Fruit fly (Drosophila melanogaster) whole organism, adult: ENCODE results near the gene CG15892.

Source experiments
- CG11617 ChIP-seq: fragments of 200-800 bp; sonication (Bioruptor generic); optimal IDR thresholded peaks from 2 replicates; lab custom pipeline; 2017; ENCODE audit warnings: mild to moderate bottlenecking, missing biosample characterization, missing genetic modification reagents, missing genetic modification characterization
- CG12768 ChIP-seq: fragments of 200-800 bp; sonication (Bioruptor generic); optimal IDR thresholded peaks from 2 replicates; lab custom pipeline; 2017; ENCODE audit warnings: missing biosample characterization, missing genetic modification characterization, mild to moderate bottlenecking, moderate library complexity, missing genetic modification reagents
- CG14711 ChIP-seq: fragments of 200-800 bp; sonication (Bioruptor generic); optimal IDR thresholded peaks from 2 replicates; lab custom pipeline; 2018; ENCODE audit warnings: missing biosample characterization, mild to moderate bottlenecking, missing genetic modification characterization, moderate library complexity
- CG1620 ChIP-seq: fragments of 200-800 bp; sonication (Bioruptor generic); optimal IDR thresholded peaks from 2 replicates; lab custom pipeline; 2016; ENCODE audit warnings: missing biosample characterization, missing genetic modification characterization
- CG33017 ChIP-seq: fragments of 200-800 bp; sonication (Bioruptor generic); optimal IDR thresholded peaks from 2 replicates; lab custom pipeline; 2018; ENCODE audit warnings: missing biosample characterization, mild to moderate bottlenecking, missing genetic modification characterization, moderate library complexity
- CG5204 ChIP-seq: fragments of 200-800 bp; sonication (Bioruptor generic); optimal IDR thresholded peaks from 2 replicates; lab custom pipeline; 2016; ENCODE audit warnings: missing biosample characterization, missing genetic modification characterization
- CG7045 ChIP-seq: fragments of 200-800 bp; sonication (Bioruptor generic); optimal IDR thresholded peaks from 2 replicates; lab custom pipeline; 2017; ENCODE audit warnings: missing biosample characterization, mild to moderate bottlenecking, missing genetic modification characterization
- CG7101 ChIP-seq: fragments of 200-800 bp; sonication (Bioruptor generic); optimal IDR thresholded peaks from 2 replicates; lab custom pipeline; 2018; ENCODE audit warnings: missing biosample characterization, mild to moderate bottlenecking, missing genetic modification characterization, moderate library complexity
- Clk ChIP-seq: fragments of 200-800 bp; sonication (Bioruptor generic); optimal IDR thresholded peaks from 2 replicates; lab custom pipeline; 2017; ENCODE audit warnings: missing biosample characterization, missing genetic modification characterization
- Crg-1 ChIP-seq: fragments of 200-800 bp; sonication (Bioruptor generic); optimal IDR thresholded peaks from 2 replicates; lab custom pipeline; 2016; ENCODE audit warnings: missing biosample characterization, missing genetic modification characterization
- Hr96 ChIP-seq: fragments of 200-800 bp; sonication (Bioruptor generic); optimal IDR thresholded peaks from 2 replicates; lab custom pipeline; 2016; ENCODE audit warnings: missing biosample characterization, missing genetic modification characterization
- Mnt ChIP-seq: fragments of 200-800 bp; sonication (Bioruptor generic); optimal IDR thresholded peaks from 2 replicates; lab custom pipeline; 2016; ENCODE audit warnings: missing biosample characterization, mild to moderate bottlenecking, missing genetic modification characterization
- bab1 ChIP-seq: fragments of 200-800 bp; sonication (Bioruptor generic); optimal IDR thresholded peaks from 3 replicates; lab custom pipeline; 2019; ENCODE audit warnings: missing biosample characterization, mild to moderate bottlenecking, missing genetic modification characterization, moderate library complexity
- cic ChIP-seq: fragments of 200-800 bp; sonication (Bioruptor generic); optimal IDR thresholded peaks from 2 replicates; lab custom pipeline; 2017; ENCODE audit warnings: missing biosample characterization, mild to moderate bottlenecking, missing genetic modification characterization, moderate library complexity
- cnc ChIP-seq, 2 experiments: fragments of >200 bp; optimal IDR thresholded peaks; 2 replicates each; lab custom pipeline; 2017
- kay ChIP-seq: fragments of 200-800 bp; sonication (Bioruptor generic); peaks from one replicate; lab custom pipeline; 2016; ENCODE audit warnings: missing biosample characterization, missing genetic modification characterization, borderline replicate concordance
- ovo ChIP-seq: fragments of 200-800 bp; sonication (Bioruptor generic); optimal IDR thresholded peaks from 2 replicates; lab custom pipeline; 2016; ENCODE audit warnings: missing biosample characterization, missing genetic modification characterization
- pad ChIP-seq: fragments of 200-800 bp; sonication (Bioruptor generic); optimal IDR thresholded peaks from 3 replicates; lab custom pipeline; 2017; ENCODE audit warnings: missing biosample characterization, missing genetic modification characterization, mild to moderate bottlenecking, moderate library complexity, missing genetic modification reagents
- tj ChIP-seq: fragments of 200-800 bp; sonication (Bioruptor generic); optimal IDR thresholded peaks from 3 replicates; lab custom pipeline; 2017; ENCODE audit warnings: missing biosample characterization, mild to moderate bottlenecking, missing genetic modification characterization, moderate library complexity
- toe ChIP-seq: fragments of 200-800 bp; sonication (Bioruptor generic); optimal IDR thresholded peaks from 2 replicates; lab custom pipeline; 2016; ENCODE audit warnings: missing biosample characterization, missing genetic modification characterization

CG15892 gene

DNA sequence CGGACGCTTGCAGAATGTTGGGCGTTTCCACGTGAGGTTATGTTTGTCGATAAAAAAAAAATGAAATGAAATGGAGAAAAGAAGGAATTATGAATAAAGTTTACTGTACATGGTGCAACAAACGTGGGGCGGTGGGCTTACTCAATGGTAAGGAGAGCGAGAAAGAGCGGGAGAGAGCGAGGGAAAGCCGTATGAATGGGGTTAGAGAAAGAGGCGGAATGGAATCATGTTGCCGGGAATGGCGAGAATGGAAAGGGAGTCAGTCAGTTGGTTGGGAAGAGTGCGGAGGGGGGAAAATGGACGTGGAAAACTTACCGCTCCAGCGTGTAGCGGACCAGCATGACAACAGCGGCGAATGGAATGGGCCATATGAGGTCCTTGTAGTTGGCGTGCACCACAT lies 28.1 kb downstream of the CG15892 start:
- TF ChIP-seq Mnt (GFP tag; lab: Kevin White, UChicago) (no peak), CG14711 (tag; lab: Kevin White, UChicago) (no peak), pad (GFP tag; lab: Kevin White, UChicago) (peak; percentile 60), Clk (no peak), Hr96 (no peak), CG7101 (tag; lab: Kevin White, UChicago) (no peak), cic (GFP tag; lab: Kevin White, UChicago) (no peak)

DNA sequence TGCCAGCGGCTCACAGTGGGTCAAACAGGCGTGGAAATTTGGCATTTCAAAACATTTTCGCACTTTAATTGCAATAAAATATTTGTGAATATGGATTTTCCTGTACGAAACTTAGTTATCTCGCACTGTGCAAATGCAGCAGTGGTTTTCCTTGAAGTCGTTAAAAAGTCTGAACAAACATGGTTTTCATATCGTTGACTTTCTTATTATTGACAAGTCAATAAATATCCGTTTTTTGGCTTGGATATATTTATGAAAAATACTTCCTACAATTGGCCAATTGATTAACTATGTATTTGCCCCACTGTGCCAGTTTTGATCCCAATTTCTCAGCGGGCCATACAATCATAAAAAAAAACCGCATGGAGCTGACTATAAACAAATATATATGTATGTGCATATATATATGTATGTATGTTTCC lies 28.7 kb downstream of the CG15892 start:
- TF ChIP-seq Crg-1 (GFP tag; lab: Kevin White, UChicago): peak; percentile 84
- TF ChIP-seq kay (GFP tag; lab: Kevin White, UChicago): no peak
- peak; percentile 72 for TF ChIP-seq tj (GFP tag; lab: Kevin White, UChicago)
- TF ChIP-seq Hr96: no peak
- TF ChIP-seq cic (GFP tag; lab: Kevin White, UChicago): no peak
- TF ChIP-seq Clk: peak; percentile 48
- peak; percentile 68 for TF ChIP-seq CG33017 (tag; lab: Kevin White, UChicago)
- TF ChIP-seq CG1620 (GFP tag; lab: Kevin White, UChicago): peak; percentile 86
- no peak for TF ChIP-seq cnc (optimal IDR thresholded peaks at IDR 0.05; lab: Kevin White, UChicago)
- peak; percentile 69 for TF ChIP-seq CG7045 (GFP tag; lab: Kevin White, UChicago)
- TF ChIP-seq CG14711 (tag; lab: Kevin White, UChicago): peak; percentile 79
- TF ChIP-seq toe (GFP tag; lab: Kevin White, UChicago): peak; percentile 45
- peak; percentile 41 for TF ChIP-seq CG12768
- TF ChIP-seq CG5204 (GFP tag; lab: Kevin White, UChicago): peak; percentile 60
- peak; percentile 62 for TF ChIP-seq pad (GFP tag; lab: Kevin White, UChicago)
- TF ChIP-seq bab1 (GFP tag; lab: Kevin White, UChicago): peak; percentile 95
- peak; percentile 56 for TF ChIP-seq ovo (GFP tag; lab: Kevin White, UChicago)
- TF ChIP-seq CG7101 (tag; lab: Kevin White, UChicago): peak; percentile 86
- peak; percentile 93 for TF ChIP-seq CG11617 (GFP tag; lab: Kevin White, UChicago)
- peak; percentile 78 for TF ChIP-seq Mnt (GFP tag; lab: Kevin White, UChicago)

- TF ChIP-seq Crg-1 (GFP tag; lab: Kevin White, UChicago): no peak
- TF ChIP-seq tj (GFP tag; lab: Kevin White, UChicago): peak; percentile 50
- no peak for TF ChIP-seq CG33017 (tag; lab: Kevin White, UChicago)
- TF ChIP-seq CG5204 (GFP tag; lab: Kevin White, UChicago): no peak
- peak; percentile 12 for TF ChIP-seq cic (GFP tag; lab: Kevin White, UChicago)
- no peak for TF ChIP-seq Clk
Observed at dm6 chrX:6264456-6264855, 29.7 kb downstream of the CG15892 start.

- TF ChIP-seq CG5204 (GFP tag; lab: Kevin White, UChicago): no peak
- no peak for TF ChIP-seq kay (GFP tag; lab: Kevin White, UChicago)
- TF ChIP-seq bab1 (GFP tag; lab: Kevin White, UChicago): peak; percentile 12
- no peak for TF ChIP-seq Hr96
Observed at dm6 chrX:6263614-6264130, 30.5 kb downstream of the CG15892 start.

DNA sequence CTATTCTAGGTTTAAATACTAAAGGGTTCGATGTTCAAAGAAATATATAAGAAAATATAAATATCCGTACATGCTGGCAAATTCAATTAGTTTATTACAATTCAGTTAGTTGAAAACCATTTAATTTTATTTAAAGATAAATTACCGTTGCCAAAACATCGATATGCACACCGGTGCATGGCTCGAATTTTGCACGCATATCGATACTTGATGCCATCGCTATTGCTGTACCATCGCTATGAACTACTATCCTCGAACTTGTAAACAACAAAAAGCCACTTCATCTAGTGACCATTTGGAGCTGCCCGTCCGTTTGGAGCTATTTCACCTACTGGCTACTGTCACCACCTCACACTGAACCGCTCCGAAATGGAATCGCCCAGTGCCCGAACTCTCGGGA lies 33.2 kb downstream of the CG15892 start, which contains the start of gene Josd:
TSS of gene Josd (plus strand) at position 270 of the 400 bp plus-strand sequence.
- TF ChIP-seq toe (GFP tag; lab: Kevin White, UChicago): peak; percentile 16
- TF ChIP-seq ovo (GFP tag; lab: Kevin White, UChicago): no peak
- TF ChIP-seq Mnt (GFP tag; lab: Kevin White, UChicago): peak; percentile 24
- TF ChIP-seq CG1620 (GFP tag; lab: Kevin White, UChicago): peak; percentile 7
- peak; percentile 48 for TF ChIP-seq bab1 (GFP tag; lab: Kevin White, UChicago)
- no peak for TF ChIP-seq CG7101 (tag; lab: Kevin White, UChicago)

DNA sequence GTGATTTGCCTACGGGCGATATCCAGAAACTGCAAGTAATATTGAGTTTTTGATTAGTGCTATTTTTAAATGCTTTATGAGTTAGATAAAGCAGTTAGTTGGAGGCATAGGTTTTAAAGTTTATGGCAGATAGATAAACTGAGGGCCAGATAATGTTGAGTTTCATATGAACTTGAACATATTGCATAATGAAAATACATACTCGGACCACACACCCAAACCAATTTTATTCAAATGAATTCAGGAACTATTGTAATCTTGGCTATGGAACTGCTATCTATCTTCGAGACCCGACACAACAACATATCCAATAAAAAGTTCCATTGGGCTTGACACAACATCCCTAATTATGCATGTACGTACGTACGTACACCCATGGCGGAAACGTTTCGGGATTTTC lies 34.4 kb downstream of the CG15892 start:
- TF ChIP-seq pad (GFP tag; lab: Kevin White, UChicago) (no peak), CG14711 (tag; lab: Kevin White, UChicago) (no peak), cnc (optimal IDR thresholded peaks at IDR 0.05; lab: Kevin White, UChicago) (no peak), CG7101 (tag; lab: Kevin White, UChicago) (no peak), CG11617 (GFP tag; lab: Kevin White, UChicago) (no peak), Clk (no peak), CG5204 (GFP tag; lab: Kevin White, UChicago) (no peak), Crg-1 (GFP tag; lab: Kevin White, UChicago) (no peak), CG7045 (GFP tag; lab: Kevin White, UChicago) (no peak), CG33017 (tag; lab: Kevin White, UChicago) (no peak), CG1620 (GFP tag; lab: Kevin White, UChicago) (no peak), Hr96 (no peak), Mnt (GFP tag; lab: Kevin White, UChicago) (no peak), toe (GFP tag; lab: Kevin White, UChicago) (no peak)
